Fruit fly (Drosophila melanogaster) whole organism, embryonic: Measurements from ENCODE around the gene fwd.

ENCODE experiments used
- Ada2b ChIP-seq: fragments of 200-800 bp; sonication (Bioruptor generic); IDR thresholded peaks from 2 replicates; pipeline ENCODE4 v1.3.6; 2022; ENCODE audit warnings: missing biosample characterization, missing genetic modification characterization
- B-H1 ChIP-seq: fragments of 200-800 bp; sonication (Bioruptor generic); IDR thresholded peaks from 3 replicates; pipeline ENCODE4 v1.3.6; 2022; ENCODE audit warnings: missing biosample characterization, missing genetic modification characterization
- CG10565 ChIP-seq: fragments of 200-800 bp; sonication (Bioruptor generic); optimal IDR thresholded peaks from 3 replicates; lab custom pipeline; 2016; ENCODE audit warnings: missing biosample characterization, mild to moderate bottlenecking, missing genetic modification characterization
- CG10654 ChIP-seq: fragments of 200-800 bp; sonication (Bioruptor generic); optimal IDR thresholded peaks from 2 replicates; lab custom pipeline; 2016; ENCODE audit warnings: missing biosample characterization, missing genetic modification characterization
- CG10959 ChIP-seq: fragments of 200-800 bp; sonication (Bioruptor generic); IDR thresholded peaks from 2 replicates; pipeline ENCODE4 v1.3.6; 2022; ENCODE audit warnings: missing biosample characterization, missing genetic modification characterization
- CG12391 ChIP-seq: fragments of 200-800 bp; sonication (Bioruptor generic); optimal IDR thresholded peaks from 3 replicates; lab custom pipeline; 2018; ENCODE audit warnings: missing biosample characterization, mild to moderate bottlenecking, missing genetic modification characterization, moderate library complexity
- CG12659 ChIP-seq: fragments of 200-800 bp; sonication (Bioruptor generic); optimal IDR thresholded peaks from 3 replicates; lab custom pipeline; 2017; ENCODE audit warnings: mild to moderate bottlenecking, missing biosample characterization, missing genetic modification reagents, missing genetic modification characterization
- CG14441 ChIP-seq: fragments of 200-800 bp; sonication (Bioruptor generic); IDR thresholded peaks from 2 replicates; pipeline ENCODE4 v1.3.6; 2022; ENCODE audit warnings: missing biosample characterization, missing genetic modification characterization
- CG14860 ChIP-seq: fragments of 200-800 bp; sonication (Bioruptor generic); IDR thresholded peaks from 3 replicates; pipeline ENCODE4 v1.3.6; 2022; ENCODE audit warnings: missing biosample characterization, missing genetic modification characterization; ENCODE audit not compliant: partially characterized antibody
- CG2678 ChIP-seq: fragments of 200-800 bp; sonication (Bioruptor generic); optimal IDR thresholded peaks from 3 replicates; lab custom pipeline; 2019; ENCODE audit warnings: missing biosample characterization, mild to moderate bottlenecking, missing genetic modification characterization, moderate library complexity
- CG2875 ChIP-seq: fragments of 200-800 bp; sonication (Bioruptor generic); optimal IDR thresholded peaks from 2 replicates; lab custom pipeline; 2017; ENCODE audit warnings: missing biosample characterization, mild to moderate bottlenecking, missing genetic modification characterization, missing genetic modification reagents
- CG2889 ChIP-seq: fragments of 200-800 bp; sonication (Bioruptor generic); IDR thresholded peaks from 3 replicates; pipeline ENCODE4 v1.3.6; 2022; ENCODE audit warnings: missing biosample characterization, missing genetic modification characterization
- CG30403 ChIP-seq: fragments of 200-800 bp; sonication (Bioruptor generic); optimal IDR thresholded peaks from 3 replicates; lab custom pipeline; 2016; ENCODE audit warnings: missing biosample characterization, missing genetic modification characterization
- CG31365 ChIP-seq: fragments of 200-800 bp; sonication (Bioruptor generic); optimal IDR thresholded peaks from 2 replicates; lab custom pipeline; 2018; ENCODE audit warnings: missing biosample characterization, mild to moderate bottlenecking, missing genetic modification characterization
- CG4282 ChIP-seq: fragments of 200-800 bp; sonication (Bioruptor generic); optimal IDR thresholded peaks from 2 replicates; lab custom pipeline; 2016; ENCODE audit warnings: missing biosample characterization, missing genetic modification characterization
- CG4328 ChIP-seq: fragments of 200-800 bp; sonication (Bioruptor generic); optimal IDR thresholded peaks from 3 replicates; lab custom pipeline; 2017; ENCODE audit warnings: missing biosample characterization, missing genetic modification reagents, missing genetic modification characterization
- CG43689 ChIP-seq: fragments of 200-800 bp; sonication (Bioruptor generic); IDR thresholded peaks from 2 replicates; pipeline ENCODE4 v1.3.6; 2022; ENCODE audit warnings: missing biosample characterization, missing genetic modification characterization
- CG8388 ChIP-seq: fragments of 200-800 bp; sonication (Bioruptor generic); optimal IDR thresholded peaks from 2 replicates; lab custom pipeline; 2019; ENCODE audit warnings: missing biosample characterization, mild to moderate bottlenecking, missing genetic modification characterization, moderate library complexity
- CG8478 ChIP-seq: fragments of >200 bp; optimal IDR thresholded peaks from 2 replicates; lab custom pipeline; 2018
- Doc3 ChIP-seq: fragments of 200-800 bp; sonication (Bioruptor generic); IDR thresholded peaks from 3 replicates; pipeline ENCODE4 v1.3.6; 2022; ENCODE audit warnings: missing biosample characterization, missing genetic modification characterization; ENCODE audit not compliant: partially characterized antibody
- HLHmδ ChIP-seq: fragments of 200-800 bp; sonication (Bioruptor generic); optimal IDR thresholded peaks from 2 replicates; lab custom pipeline; 2018; ENCODE audit warnings: missing biosample characterization, mild to moderate bottlenecking, missing genetic modification characterization, moderate library complexity
- Hsf ChIP-seq: fragments of 200-800 bp; sonication (Bioruptor generic); optimal IDR thresholded peaks from 3 replicates; lab custom pipeline; 2016; ENCODE audit warnings: missing biosample characterization, missing genetic modification characterization
- Mad ChIP-seq: fragments of 200-800 bp; sonication (Bioruptor generic); optimal IDR thresholded peaks from 2 replicates; lab custom pipeline; 2016; ENCODE audit warnings: missing biosample characterization, missing genetic modification characterization
- Oli ChIP-seq: fragments of 200-800 bp; sonication (Bioruptor generic); optimal IDR thresholded peaks from 2 replicates; lab custom pipeline; 2018; ENCODE audit warnings: missing biosample characterization, mild to moderate bottlenecking, missing genetic modification characterization, moderate library complexity
- Pdp1 ChIP-seq, 2 experiments: fragments of 200-800 bp; sonication (Bioruptor generic); optimal IDR thresholded peaks; 3 replicates each; lab custom pipeline; 2016; ENCODE audit warnings: missing biosample characterization in 2 of 2, missing genetic modification characterization in 2 of 2, mild to moderate bottlenecking in 1 of 2, moderate library complexity in 1 of 2
- Xrp1 ChIP-seq: fragments of 200-800 bp; sonication (Bioruptor generic); IDR thresholded peaks from 2 replicates; pipeline ENCODE4 v1.3.6; 2022; ENCODE audit warnings: missing biosample characterization, missing genetic modification characterization
- ac ChIP-seq: fragments of 200-800 bp; sonication (Bioruptor generic); optimal IDR thresholded peaks from 3 replicates; lab custom pipeline; 2017; ENCODE audit warnings: missing biosample characterization, mild to moderate bottlenecking, missing genetic modification characterization
- ap ChIP-seq: fragments of 200-800 bp; sonication (Bioruptor generic); IDR thresholded peaks from 2 replicates; pipeline ENCODE4 v1.3.6; 2022; ENCODE audit warnings: missing biosample characterization, missing genetic modification characterization
- bab2 ChIP-seq: fragments of 200-800 bp; sonication (Bioruptor generic); optimal IDR thresholded peaks from 2 replicates; lab custom pipeline; 2016; ENCODE audit warnings: missing biosample characterization, missing genetic modification characterization
- bcd ChIP-seq: fragments of 200-800 bp; sonication (Bioruptor generic); optimal IDR thresholded peaks from 2 replicates; lab custom pipeline; 2017; ENCODE audit warnings: missing biosample characterization, mild to moderate bottlenecking, missing genetic modification characterization
- dmrt11E ChIP-seq: fragments of 200-800 bp; sonication (Bioruptor generic); optimal IDR thresholded peaks from 3 replicates; lab custom pipeline; 2018; ENCODE audit warnings: missing biosample characterization, mild to moderate bottlenecking, missing genetic modification characterization, moderate library complexity
- dmrt99B ChIP-seq: fragments of 200-800 bp; sonication (Bioruptor generic); optimal IDR thresholded peaks from 2 replicates; lab custom pipeline; 2018; ENCODE audit warnings: missing biosample characterization, mild to moderate bottlenecking, missing genetic modification characterization, moderate library complexity
- dpn ChIP-seq, 2 experiments: fragments of 200-800 bp; sonication (Bioruptor generic); optimal IDR thresholded peaks; 3 replicates each; lab custom pipeline; 2016; ENCODE audit warnings: missing biosample characterization in 2 of 2, missing genetic modification characterization in 2 of 2
- ems ChIP-seq: fragments of 200-800 bp; sonication (Bioruptor generic); optimal IDR thresholded peaks from 3 replicates; lab custom pipeline; 2016; ENCODE audit warnings: missing biosample characterization, missing genetic modification characterization
- eyg ChIP-seq: fragments of 200-800 bp; sonication (Bioruptor generic); optimal IDR thresholded peaks from 3 replicates; lab custom pipeline; 2016; ENCODE audit warnings: missing biosample characterization, missing genetic modification characterization
- grau ChIP-seq: fragments of 200-800 bp; optimal IDR thresholded peaks from 3 replicates; lab custom pipeline; 2019; ENCODE audit warnings: missing biosample characterization, mild to moderate bottlenecking, missing genetic modification characterization, moderate library complexity
- hb ChIP-seq: fragments of 200-800 bp; sonication (Bioruptor generic); IDR thresholded peaks from 3 replicates; pipeline ENCODE4 v1.3.6; 2022; ENCODE audit warnings: missing biosample characterization, missing genetic modification characterization; ENCODE audit not compliant: partially characterized antibody
- hbn ChIP-seq: fragments of 200-800 bp; sonication (Bioruptor generic); IDR thresholded peaks from 2 replicates; pipeline ENCODE4 v1.3.6; 2022; ENCODE audit warnings: missing biosample characterization, missing genetic modification characterization; ENCODE audit not compliant: partially characterized antibody
- inv ChIP-seq: fragments of 200-800 bp; sonication (Bioruptor generic); IDR thresholded peaks from 2 replicates; pipeline ENCODE4 v1.3.6; 2022; ENCODE audit warnings: missing biosample characterization, missing genetic modification characterization; ENCODE audit not compliant: partially characterized antibody
- kah ChIP-seq: fragments of 200-800 bp; sonication (Bioruptor generic); optimal IDR thresholded peaks from 2 replicates; lab custom pipeline; 2018; ENCODE audit warnings: missing biosample characterization, mild to moderate bottlenecking, missing genetic modification characterization
- kay ChIP-seq: fragments of 200-800 bp; sonication (Bioruptor generic); optimal IDR thresholded peaks from 2 replicates; lab custom pipeline; 2016; ENCODE audit warnings: missing biosample characterization, missing genetic modification characterization
- lmd ChIP-seq: fragments of 200-800 bp; sonication (Bioruptor generic); IDR thresholded peaks from 2 replicates; pipeline ENCODE4 v1.3.6; 2022; ENCODE audit warnings: missing biosample characterization, missing genetic modification characterization
- luna ChIP-seq: fragments of 200-800 bp; sonication (Bioruptor generic); optimal IDR thresholded peaks from 2 replicates; lab custom pipeline; 2016; ENCODE audit warnings: missing biosample characterization, missing genetic modification characterization
- maf-S ChIP-seq: fragments of 200-800 bp; sonication (Bioruptor generic); optimal IDR thresholded peaks from 2 replicates; lab custom pipeline; 2016; ENCODE audit warnings: missing biosample characterization, missing genetic modification characterization
- pnt ChIP-seq: fragments of 200-800 bp; sonication (Bioruptor generic); optimal IDR thresholded peaks from 3 replicates; lab custom pipeline; 2016; ENCODE audit warnings: missing biosample characterization, missing genetic modification characterization
- pum ChIP-seq: fragments of 200-800 bp; sonication (Bioruptor generic); optimal IDR thresholded peaks from 2 replicates; lab custom pipeline; 2016; ENCODE audit warnings: missing biosample characterization, missing genetic modification characterization
- row ChIP-seq: fragments of 200-800 bp; sonication (Bioruptor generic); IDR thresholded peaks from 3 replicates; pipeline ENCODE4 v1.3.6; 2022; ENCODE audit warnings: missing biosample characterization, missing genetic modification characterization
- sc ChIP-seq, 3 experiments: fragments of >200 bp in 2 of 3; fragments of 200-800 bp in 1 of 3; sonication (Bioruptor generic) in 1 of 3; optimal IDR thresholded peaks; 2 replicates in 2 of 3; 3 replicates in 1 of 3; lab custom pipeline; 2017; ENCODE audit warnings: mild to moderate bottlenecking in 1 of 3, missing biosample characterization in 1 of 3, missing genetic modification characterization in 1 of 3, missing genetic modification reagents in 1 of 3
- shn ChIP-seq: fragments of 200-800 bp; sonication (Bioruptor generic); optimal IDR thresholded peaks from 3 replicates; lab custom pipeline; 2016; ENCODE audit warnings: missing biosample characterization, missing genetic modification characterization
- tap ChIP-seq: fragments of 200-800 bp; optimal IDR thresholded peaks from 3 replicates; lab custom pipeline; 2019; ENCODE audit warnings: missing biosample characterization, mild to moderate bottlenecking, missing genetic modification characterization, moderate library complexity
- twi ChIP-seq: fragments of 200-800 bp; optimal IDR thresholded peaks from 2 replicates; lab custom pipeline; 2019; ENCODE audit warnings: missing biosample characterization, mild to moderate bottlenecking, missing genetic modification characterization, moderate library complexity

fwd gene

dm6 chr3L:329153-329698, 9.5 kb upstream of the fwd start (continued):
- TF ChIP-seq CG12659 (GFP tag; lab: Kevin White, UChicago) (peak; percentile 49), Ada2b (GFP tag; lab: Robert Waterston, UW) (no peak), HLHmδ (GFP tag; lab: Kevin White, UChicago) (no peak), CG2875 (GFP tag; lab: Kevin White, UChicago) (no peak), luna (GFP tag; lab: Kevin White, UChicago) (no peak), CG31365 (tag; lab: Kevin White, UChicago) (no peak), shn (GFP tag; lab: Kevin White, UChicago) (no peak), tap (tag; lab: Kevin White, UChicago) (no peak), hb (GFP tag; lab: Robert Waterston, UW) (no peak), CG14441 (GFP tag; lab: Robert Waterston, UW) (no peak), hbn (no peak; the same call in 1 of the 2 replicates), ac (GFP tag; lab: Kevin White, UChicago) (no peak), dpn (GFP tag; optimal IDR thresholded peaks at IDR 0.05; lab: Kevin White, UChicago) (no peak), CG10654 (GFP tag; lab: Kevin White, UChicago) (no peak), grau (tag; lab: Kevin White, UChicago) (peak; percentile 0), bab2 (GFP tag; lab: Kevin White, UChicago) (no peak), ap (GFP tag; lab: Robert Waterston, UW) (no peak), eyg (no peak), CG10959 (no peak), ems (no peak), pum (no peak), CG10565 (GFP tag; lab: Kevin White, UChicago) (no peak), CG2889 (GFP tag; lab: Robert Waterston, UW) (no peak), CG12391 (no peak), bcd (GFP tag; lab: Kevin White, UChicago) (peak; percentile 30), CG4282 (GFP tag; lab: Kevin White, UChicago) (no peak), kay (GFP tag; lab: Kevin White, UChicago) (no peak), CG43689 (GFP tag; lab: Robert Waterston, UW) (no peak), Pdp1 (GFP tag; optimal IDR thresholded peaks at IDR 0.05; lab: Kevin White, UChicago) (no peak), kah (GFP tag; lab: Kevin White, UChicago) (no peak), CG14860 (GFP tag; lab: Robert Waterston, UW) (peak; percentile 48; the same call in 2 of the 3 replicates), inv (no peak), sc (optimal IDR thresholded peaks at IDR 0.05; lab: Kevin White, UChicago) (no peak), sc (GFP tag; optimal IDR thresholded peaks at IDR 0.05; lab: Kevin White, UChicago) (no peak), Xrp1 (GFP tag; lab: Robert Waterston, UW) (no peak), B-H1 (GFP tag; lab: Robert Waterston, UW) (no peak), row (no peak; the same call in 2 of the 3 replicates), CG4328 (GFP tag; lab: Kevin White, UChicago) (peak; percentile 27), CG8478 (lab: Kevin White, UChicago) (no peak), twi (tag; lab: Kevin White, UChicago) (no peak), CG2678 (tag; lab: Kevin White, UChicago) (no peak), maf-S (GFP tag; lab: Kevin White, UChicago) (no peak), dmrt11E (tag; lab: Kevin White, UChicago) (no peak), pnt (GFP tag; lab: Kevin White, UChicago) (no peak), CG8388 (GFP tag; lab: Kevin White, UChicago) (peak; percentile 86), Hsf (GFP tag; lab: Kevin White, UChicago) (no peak), CG30403 (GFP tag; lab: Kevin White, UChicago) (no peak), dmrt99B (tag; lab: Kevin White, UChicago) (no peak), Mad (GFP tag; lab: Kevin White, UChicago) (no peak), Doc3 (GFP tag; lab: Robert Waterston, UW) (no peak), lmd (GFP tag; lab: Robert Waterston, UW) (no peak), Oli (tag; lab: Kevin White, UChicago) (no peak)
